Worm (Caenorhabditis elegans) whole organism, L1 larva: ENCODE results near the gene R02F11.10.

ENCODE experiments used
- alr-1 ChIP-seq: fragments of 200-800 bp; sonication (Bioruptor generic); optimal IDR thresholded peaks from 2 replicates; lab custom pipeline; 2018; ENCODE audit warnings: borderline replicate concordance, mild to moderate bottlenecking, missing genetic modification characterization, missing compliant biosample characterization
- fos-1 ChIP-seq: fragments of 150-350 bp; optimal IDR thresholded peaks from 2 replicates; lab custom pipeline; 2014; ENCODE audit warnings: missing biosample characterization, missing genetic modification characterization
- lir-3 ChIP-seq: sonication (generic microtip); optimal IDR thresholded peaks from 2 replicates; lab custom pipeline; 2016; ENCODE audit warnings: mild to moderate bottlenecking, missing genetic modification characterization, moderate library complexity, missing compliant biosample characterization; ENCODE audit not compliant: poor library complexity
- lsy-2 ChIP-seq, 2 experiments: fragments of 150-350 bp; optimal IDR thresholded peaks; 2 replicates each; lab custom pipeline; 2014; ENCODE audit warnings: missing biosample characterization in 2 of 2, missing genetic modification characterization in 2 of 2
- mep-1 ChIP-seq: fragments of 150-350 bp; optimal IDR thresholded peaks from 2 replicates; lab custom pipeline; 2014; ENCODE audit warnings: missing biosample characterization, missing genetic modification characterization
- nhr-11 ChIP-seq: fragments of 150-350 bp; optimal IDR thresholded peaks from 2 replicates; lab custom pipeline; 2014; ENCODE audit warnings: missing biosample characterization, missing genetic modification characterization
- nhr-19 ChIP-seq: fragments of 200-800 bp; sonication (Bioruptor generic); conservative IDR thresholded peaks from 2 replicates; pipeline ENCODE4 v1.3.6; 2022; ENCODE audit warnings: missing genetic modification characterization, missing compliant biosample characterization
- nhr-237 ChIP-seq: fragments of 150-350 bp; optimal IDR thresholded peaks from 2 replicates; lab custom pipeline; 2014; ENCODE audit warnings: missing biosample characterization, missing genetic modification characterization
- nhr-76 ChIP-seq: sonication (generic microtip); optimal IDR thresholded peaks from 2 replicates; lab custom pipeline; 2017; ENCODE audit warnings: missing biosample characterization, missing genetic modification characterization
- pqm-1 ChIP-seq: sonication (generic microtip); optimal IDR thresholded peaks from 3 replicates; lab custom pipeline; 2017; ENCODE audit warnings: missing biosample characterization, missing genetic modification characterization
- skn-1 ChIP-seq: fragments of 150-350 bp; optimal IDR thresholded peaks from 2 replicates; lab custom pipeline; 2014; ENCODE audit warnings: missing biosample characterization, missing genetic modification characterization
- sptf-1 ChIP-seq: fragments of 150-350 bp; optimal IDR thresholded peaks from 2 replicates; lab custom pipeline; 2014; ENCODE audit warnings: missing biosample characterization, missing genetic modification characterization
- unc-62 ChIP-seq: fragments of 150-350 bp; optimal IDR thresholded peaks from 2 replicates; lab custom pipeline; 2014; ENCODE audit warnings: missing biosample characterization, missing genetic modification reagents, missing genetic modification characterization
- unc-86 ChIP-seq: sonication (generic microtip); optimal IDR thresholded peaks from 2 replicates; lab custom pipeline; 2016; ENCODE audit warnings: missing genetic modification characterization, missing compliant biosample characterization

- no peak for TF ChIP-seq sptf-1 (tag; lab: Kevin White, UChicago)
- TF ChIP-seq nhr-237 (tag; lab: Kevin White, UChicago): no peak
- TF ChIP-seq pqm-1: no peak
- no peak for TF ChIP-seq unc-62 (GFP tag; lab: Kevin White, UChicago)
- TF ChIP-seq skn-1 (tag; lab: Kevin White, UChicago): no peak
- no peak for TF ChIP-seq nhr-76 (tag; lab: Kevin White, UChicago)
- no peak for TF ChIP-seq unc-86 (tag; lab: Kevin White, UChicago)
- TF ChIP-seq alr-1: no peak
- TF ChIP-seq fos-1 (tag; lab: Kevin White, UChicago): no peak
- no peak for TF ChIP-seq mep-1 (tag; lab: Kevin White, UChicago)
- TF ChIP-seq nhr-11 (tag; lab: Kevin White, UChicago): no peak
- TF ChIP-seq lir-3 (tag; lab: Kevin White, UChicago): no peak
- TF ChIP-seq nhr-19: no peak
- TF ChIP-seq lsy-2 (tag; optimal IDR thresholded peaks at IDR 0.05; lab: Kevin White, UChicago): peak in 1 of 2 experiments; percentile 26
Measured at ce11 chrV:4777388-4777986, 11.4 kb upstream of the R02F11.10 start, which contains the start of gene C18G1.1.
